Worm (Caenorhabditis elegans) whole organism, late embryonic: ENCODE results near the gene srh-100.
"Not testable (repeated sequence)": the region's sequence is repeated elsewhere in the genome, so short reads cannot be mapped to it uniquely, and the experiment has no call there.

Experiments used
- C08G9.2 ChIP-seq: sonication (generic microtip); optimal IDR thresholded peaks from 2 replicates; lab custom pipeline; 2016; ENCODE audit warnings: mild to moderate bottlenecking, missing genetic modification characterization, moderate library complexity, missing compliant biosample characterization
- K02D7.2 ChIP-seq: sonication (generic microtip); optimal IDR thresholded peaks from 2 replicates; lab custom pipeline; 2017; ENCODE audit warnings: mild to moderate bottlenecking, missing genetic modification characterization, missing compliant biosample characterization
- T23F11.4 ChIP-seq: fragments of 200-800 bp; sonication (Bioruptor generic); optimal IDR thresholded peaks from 2 replicates; lab custom pipeline; 2018; ENCODE audit warnings: mild to moderate bottlenecking, missing genetic modification characterization, missing compliant biosample characterization
- ama-1 ChIP-seq: fragments of 150-350 bp; optimal IDR thresholded peaks from 2 replicates; lab custom pipeline; 2014
- ceh-2 ChIP-seq: sonication (generic microtip); optimal IDR thresholded peaks from 2 replicates; lab custom pipeline; 2016; ENCODE audit warnings: missing genotype, missing genetic modification characterization, missing compliant biosample characterization
- ceh-30 ChIP-seq: fragments of 150-350 bp; optimal IDR thresholded peaks from 2 replicates; lab custom pipeline; 2014; ENCODE audit warnings: missing biosample characterization, missing genetic modification characterization
- ceh-31 ChIP-seq: sonication (generic microtip); optimal IDR thresholded peaks from 2 replicates; lab custom pipeline; 2016; ENCODE audit warnings: missing genetic modification characterization, missing compliant biosample characterization
- ceh-34 ChIP-seq: sonication (generic microtip); optimal IDR thresholded peaks from 2 replicates; lab custom pipeline; 2016; ENCODE audit warnings: mild to moderate bottlenecking, missing genetic modification characterization, missing compliant biosample characterization
- ceh-48 ChIP-seq: sonication (generic microtip); optimal IDR thresholded peaks from 2 replicates; lab custom pipeline; 2016; ENCODE audit warnings: missing genetic modification characterization, inconsistent platforms, missing compliant biosample characterization
- ceh-9 ChIP-seq: sonication (generic microtip); optimal IDR thresholded peaks from 2 replicates; lab custom pipeline; 2016; ENCODE audit warnings: mild to moderate bottlenecking, missing genetic modification characterization, inconsistent platforms, missing compliant biosample characterization
- dve-1 ChIP-seq: sonication (generic microtip); optimal IDR thresholded peaks from 2 replicates; lab custom pipeline; 2017; ENCODE audit warnings: antibody characterized with exemption, mild to moderate bottlenecking, missing genetic modification characterization, missing compliant biosample characterization
- elt-2 ChIP-seq: sonication (generic microtip); optimal IDR thresholded peaks from 2 replicates; lab custom pipeline; 2016; ENCODE audit warnings: missing genetic modification reagents, missing genetic modification characterization, missing compliant biosample characterization
- ets-4 ChIP-seq: sonication (generic microtip); optimal IDR thresholded peaks from 2 replicates; lab custom pipeline; 2016; ENCODE audit warnings: missing genetic modification characterization, missing compliant biosample characterization
- fax-1 ChIP-seq: sonication (generic microtip); optimal IDR thresholded peaks from 2 replicates; lab custom pipeline; 2016; ENCODE audit warnings: missing genotype, missing genetic modification characterization, missing compliant biosample characterization
- fkh-10 ChIP-seq: fragments of 150-350 bp; optimal IDR thresholded peaks from 2 replicates; lab custom pipeline; 2014; ENCODE audit warnings: missing biosample characterization, missing genetic modification reagents, missing genetic modification characterization
- fkh-6 ChIP-seq: sonication (generic microtip); optimal IDR thresholded peaks from 2 replicates; lab custom pipeline; 2016; ENCODE audit warnings: missing genetic modification characterization, missing compliant biosample characterization
- gmeb-2 ChIP-seq: sonication (generic microtip); optimal IDR thresholded peaks from 2 replicates; lab custom pipeline; 2016; ENCODE audit warnings: missing genetic modification characterization, inconsistent platforms, missing compliant biosample characterization
- hlh-30 ChIP-seq: sonication (generic microtip); optimal IDR thresholded peaks from 2 replicates; lab custom pipeline; 2017; ENCODE audit warnings: antibody characterized with exemption, missing genetic modification characterization, missing compliant biosample characterization; ENCODE audit not compliant: insufficient read depth
- hlh-8 ChIP-seq: sonication (generic microtip); optimal IDR thresholded peaks from 2 replicates; lab custom pipeline; 2016; ENCODE audit warnings: missing genotype, missing genetic modification characterization, missing compliant biosample characterization
- lim-6 ChIP-seq: sonication (generic microtip); optimal IDR thresholded peaks from 2 replicates; lab custom pipeline; 2016; ENCODE audit warnings: missing genetic modification characterization, missing compliant biosample characterization
- lin-11 ChIP-seq: fragments of 200-800 bp; sonication (Bioruptor generic); optimal IDR thresholded peaks from 2 replicates; lab custom pipeline; 2018; ENCODE audit warnings: mild to moderate bottlenecking, missing genetic modification characterization, missing compliant biosample characterization
- madf-2 ChIP-seq: sonication (generic microtip); optimal IDR thresholded peaks from 2 replicates; lab custom pipeline; 2017; ENCODE audit warnings: missing genetic modification characterization, missing compliant biosample characterization
- nhr-11 ChIP-seq: fragments of 150-350 bp; optimal IDR thresholded peaks from 2 replicates; lab custom pipeline; 2014; ENCODE audit warnings: missing biosample characterization, missing genetic modification characterization
- nhr-232 ChIP-seq: sonication (generic microtip); optimal IDR thresholded peaks from 2 replicates; lab custom pipeline; 2016; ENCODE audit warnings: missing genetic modification characterization, missing compliant biosample characterization
- npax-4 ChIP-seq: sonication (generic microtip); optimal IDR thresholded peaks from 2 replicates; lab custom pipeline; 2016; ENCODE audit warnings: missing genetic modification characterization, missing compliant biosample characterization
- odd-2 ChIP-seq: sonication (generic microtip); optimal IDR thresholded peaks from 2 replicates; lab custom pipeline; 2017; ENCODE audit warnings: antibody characterized with exemption, mild to moderate bottlenecking, missing genetic modification characterization, missing compliant biosample characterization
- pag-3 ChIP-seq: sonication (generic microtip); optimal IDR thresholded peaks from 2 replicates; lab custom pipeline; 2016; ENCODE audit warnings: missing compliant biosample characterization, missing genetic modification characterization, borderline replicate concordance
- pat-9 ChIP-seq: fragments of 200-800 bp; sonication (Bioruptor generic); optimal IDR thresholded peaks from 2 replicates; lab custom pipeline; 2018; ENCODE audit warnings: mild to moderate bottlenecking, missing genetic modification characterization, moderate library complexity, missing compliant biosample characterization
- pha-2 ChIP-seq: sonication (generic microtip); optimal IDR thresholded peaks from 2 replicates; lab custom pipeline; 2017; ENCODE audit warnings: mild to moderate bottlenecking, missing genetic modification characterization, missing compliant biosample characterization
- pha-4 ChIP-seq: fragments of 150-350 bp; optimal IDR thresholded peaks from 2 replicates; lab custom pipeline; 2018; ENCODE audit warnings: missing biosample characterization, missing genetic modification reagents, missing genetic modification characterization
- pqm-1 ChIP-seq: sonication (generic microtip); optimal IDR thresholded peaks from 2 replicates; lab custom pipeline; 2016; ENCODE audit warnings: missing genetic modification characterization, missing compliant biosample characterization
- pros-1 ChIP-seq: fragments of 150-350 bp; optimal IDR thresholded peaks from 2 replicates; lab custom pipeline; 2014; ENCODE audit warnings: missing biosample characterization, missing genetic modification reagents, missing genetic modification characterization
- ref-2 ChIP-seq: sonication (generic microtip); optimal IDR thresholded peaks from 2 replicates; lab custom pipeline; 2016; ENCODE audit warnings: missing genetic modification characterization, missing compliant biosample characterization
- rnt-1 ChIP-seq: sonication (generic microtip); optimal IDR thresholded peaks from 2 replicates; lab custom pipeline; 2016; ENCODE audit warnings: missing genetic modification characterization, missing compliant biosample characterization
- sox-4 ChIP-seq: sonication (generic microtip); optimal IDR thresholded peaks from 2 replicates; lab custom pipeline; 2017; ENCODE audit warnings: mild to moderate bottlenecking, missing genetic modification characterization, inconsistent platforms, missing compliant biosample characterization
- unc-3 ChIP-seq, 2 experiments: fragments of 200-800 bp in 1 of 2; sonication (Bioruptor generic) in 1 of 2; sonication (generic microtip) in 1 of 2; conservative IDR thresholded peaks in 1 of 2; optimal IDR thresholded peaks in 1 of 2; 2 replicates each; pipeline versions ENCODE4 v1.3.6 to Lab custom; 2016 to 2022; ENCODE audit warnings: missing compliant biosample characterization in 2 of 2, missing genetic modification characterization in 2 of 2, missing genetic modification reagents in 1 of 2
- unc-42 ChIP-seq: sonication (generic microtip); optimal IDR thresholded peaks from 2 replicates; lab custom pipeline; 2016; ENCODE audit warnings: missing genotype, missing genetic modification characterization, missing compliant biosample characterization
- unc-55 ChIP-seq: sonication (generic microtip); optimal IDR thresholded peaks from 2 replicates; lab custom pipeline; 2017; ENCODE audit warnings: missing biosample characterization, missing genetic modification reagents, missing genetic modification characterization
- unc-86 ChIP-seq: sonication (generic microtip); optimal IDR thresholded peaks from 2 replicates; lab custom pipeline; 2016; ENCODE audit warnings: missing genetic modification characterization, missing compliant biosample characterization
- ztf-16 ChIP-seq: sonication (generic microtip); optimal IDR thresholded peaks from 2 replicates; lab custom pipeline; 2017; ENCODE audit warnings: missing genetic modification characterization, missing compliant biosample characterization

srh-100 gene

DNA sequence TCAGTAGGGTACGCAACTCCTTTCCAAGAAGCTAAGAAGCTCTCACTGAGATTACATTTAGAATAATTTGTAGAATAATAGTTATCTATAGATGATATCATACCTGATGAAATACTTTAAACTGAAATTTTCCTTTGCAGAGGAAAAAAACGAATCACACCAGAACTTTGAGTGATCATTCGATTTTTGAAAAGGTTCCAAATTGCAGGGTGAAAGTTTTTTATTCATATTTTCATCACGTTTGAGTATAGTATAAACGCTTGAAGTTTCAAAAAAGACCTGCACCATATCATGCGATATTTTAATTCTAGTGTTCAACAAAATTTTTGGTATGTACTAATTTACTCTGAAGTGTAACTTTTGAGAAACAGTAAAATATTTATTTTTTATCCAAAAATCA, at the start of gene srh-100:
TSS of gene srh-100 (minus strand) at position 101 of the 400 bp plus-strand sequence.
- TF ChIP-seq pat-9 (tag; lab: Kevin White, UChicago) (no peak), gmeb-2 (tag; lab: Kevin White, UChicago) (no peak), K02D7.2 (tag; lab: Kevin White, UChicago) (no peak), pros-1 (tag; lab: Kevin White, UChicago) (no peak), hlh-8 (tag; lab: Kevin White, UChicago) (no peak), sox-4 (tag; lab: Kevin White, UChicago) (no peak), unc-42 (tag; lab: Kevin White, UChicago) (no peak), madf-2 (tag; lab: Kevin White, UChicago) (no peak), ceh-34 (tag; lab: Kevin White, UChicago) (no peak)

DNA sequence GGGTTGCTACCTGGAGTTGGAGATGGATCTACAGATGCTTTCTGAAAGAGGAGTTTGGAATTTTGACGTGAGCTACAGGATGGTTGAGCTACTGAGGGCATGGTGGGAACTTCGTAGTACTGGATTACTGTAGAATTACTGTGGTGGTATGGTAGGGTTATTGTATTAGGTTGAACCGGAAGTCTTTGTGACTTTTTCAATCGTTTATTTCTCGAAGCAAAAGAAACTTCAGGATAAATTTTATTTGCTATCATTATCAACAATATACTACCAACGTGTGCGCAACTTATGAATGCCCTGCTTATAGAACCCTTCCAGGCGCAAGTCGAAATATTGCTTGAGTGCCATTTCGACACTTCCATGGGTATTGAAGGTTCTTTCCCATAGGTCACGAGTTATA, 47.1 kb upstream of the srh-100 start, which contains the start of gene T24E12.6:
TSS of gene T24E12.6 (minus strand) at position 101 of the 400 bp plus-strand sequence.
- TF ChIP-seq ceh-48; ceh-2 (tag; lab: Kevin White, UChicago); pros-1 (tag; lab: Kevin White, UChicago): not testable (repeated sequence)
- TF ChIP-seq, all 69 proteins: peak for 0; not testable (repeated sequence) for 69

DNA sequence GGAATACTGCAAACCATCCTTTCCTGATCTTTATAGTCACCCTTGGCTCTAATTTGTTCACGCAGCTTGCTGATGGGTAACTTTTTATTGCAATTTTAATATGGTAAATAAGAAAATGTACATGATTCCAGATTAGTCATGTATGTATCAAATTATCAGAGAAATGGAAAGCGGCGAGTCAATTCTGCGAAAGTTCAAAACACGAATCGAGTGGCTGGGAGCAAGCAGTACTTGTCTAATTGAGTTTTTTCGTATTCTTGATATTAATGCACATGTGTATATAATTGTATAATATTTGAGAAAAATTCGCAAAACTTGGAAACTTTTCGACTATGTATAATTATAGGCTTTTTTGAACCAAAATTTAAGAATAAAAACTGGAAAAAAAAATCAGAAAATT, 44.5 kb upstream of the srh-100 start, which contains the start of gene T24E12.12:
TSS of gene T24E12.12 (plus strand) at position 281 of the 400 bp plus-strand sequence.
- TF ChIP-seq sox-4 (tag; lab: Kevin White, UChicago) = no peak
- no peak for TF ChIP-seq pros-1 (tag; lab: Kevin White, UChicago)
- no peak for TF ChIP-seq pha-2 (tag; lab: Kevin White, UChicago)
- TF ChIP-seq ceh-30 (tag; lab: Kevin White, UChicago) = no peak
- TF ChIP-seq pqm-1 = no peak
- no peak for TF ChIP-seq ceh-9 (tag; lab: Kevin White, UChicago)
- TF ChIP-seq ets-4 (tag; lab: Kevin White, UChicago) = no peak
- no peak for TF ChIP-seq hlh-8 (tag; lab: Kevin White, UChicago)
- no peak for TF ChIP-seq odd-2 (tag; lab: Kevin White, UChicago)
- TF ChIP-seq fkh-10 (GFP tag; lab: Kevin White, UChicago) = no peak
- no peak for TF ChIP-seq npax-4 (tag; lab: Kevin White, UChicago)
- TF ChIP-seq hlh-30 = no peak
- no peak for TF ChIP-seq rnt-1 (tag; lab: Kevin White, UChicago)
- TF ChIP-seq nhr-232 (tag; lab: Kevin White, UChicago) = no peak
- TF ChIP-seq pat-9 (tag; lab: Kevin White, UChicago) = no peak
- TF ChIP-seq T23F11.4 (GFP tag; lab: Kevin White, UChicago) = no peak
- no peak for TF ChIP-seq ama-1 (lab: Kevin White, UChicago)
- TF ChIP-seq, all 69 proteins: peak for 0

ce11 chrII:3757499-3757898, 43.0 kb upstream of the srh-100 start, which contains the start of gene srx-111:
Gene srx-111 (plus strand): TSS chrII:3757799.
- no peak for TF ChIP-seq ets-4 (tag; lab: Kevin White, UChicago)
- TF ChIP-seq dve-1 (tag; lab: Kevin White, UChicago) = no peak
- no peak for TF ChIP-seq ceh-30 (tag; lab: Kevin White, UChicago)
- TF ChIP-seq pha-4 (tag; lab: Kevin White, UChicago) = no peak
- no peak for TF ChIP-seq ref-2 (tag; lab: Kevin White, UChicago)
- no peak for TF ChIP-seq nhr-232 (tag; lab: Kevin White, UChicago)
- TF ChIP-seq lim-6 (tag; lab: Kevin White, UChicago) = no peak
- TF ChIP-seq pag-3 (tag; lab: Kevin White, UChicago) = no peak
- no peak for TF ChIP-seq unc-42 (tag; lab: Kevin White, UChicago)
- no peak for TF ChIP-seq pqm-1
- no peak for TF ChIP-seq sox-4 (tag; lab: Kevin White, UChicago)
- no peak for TF ChIP-seq madf-2 (tag; lab: Kevin White, UChicago)
- no peak for TF ChIP-seq fkh-6 (tag; lab: Kevin White, UChicago)
- no peak for TF ChIP-seq nhr-11
- no peak for TF ChIP-seq rnt-1 (tag; lab: Kevin White, UChicago)

ce11 chrII:3753598-3753997, 39.1 kb upstream of the srh-100 start, which contains the start of gene rcd-1:
Gene rcd-1 (plus strand): TSS chrII:3753898.
- TF ChIP-seq pha-2 (tag; lab: Kevin White, UChicago) (no peak), fax-1 (no peak), unc-55 (GFP tag; lab: Kevin White, UChicago) (no peak), unc-86 (tag; lab: Kevin White, UChicago) (no peak), ets-4 (tag; lab: Kevin White, UChicago) (no peak), rnt-1 (tag; lab: Kevin White, UChicago) (no peak), C08G9.2 (tag; lab: Kevin White, UChicago) (no peak), ceh-31 (tag; lab: Kevin White, UChicago) (no peak), unc-3 (GFP tag; conservative IDR thresholded peaks at IDR 0.05; lab: Robert Waterston, UW) (no peak), unc-3 (tag; optimal IDR thresholded peaks at IDR 0.05; lab: Kevin White, UChicago) (no peak), lin-11 (no peak), pros-1 (tag; lab: Kevin White, UChicago) (no peak), pha-4 (tag; lab: Kevin White, UChicago) (no peak), elt-2 (tag; lab: Kevin White, UChicago) (no peak), hlh-8 (tag; lab: Kevin White, UChicago) (no peak), hlh-30 (no peak), ceh-30 (tag; lab: Kevin White, UChicago) (no peak), T23F11.4 (GFP tag; lab: Kevin White, UChicago) (no peak), ztf-16 (tag; lab: Kevin White, UChicago) (no peak), madf-2 (tag; lab: Kevin White, UChicago) (no peak)
